Fruit fly (Drosophila melanogaster): ENCODE data around the gene CtsK1.

Gene CtsK1

DNA sequence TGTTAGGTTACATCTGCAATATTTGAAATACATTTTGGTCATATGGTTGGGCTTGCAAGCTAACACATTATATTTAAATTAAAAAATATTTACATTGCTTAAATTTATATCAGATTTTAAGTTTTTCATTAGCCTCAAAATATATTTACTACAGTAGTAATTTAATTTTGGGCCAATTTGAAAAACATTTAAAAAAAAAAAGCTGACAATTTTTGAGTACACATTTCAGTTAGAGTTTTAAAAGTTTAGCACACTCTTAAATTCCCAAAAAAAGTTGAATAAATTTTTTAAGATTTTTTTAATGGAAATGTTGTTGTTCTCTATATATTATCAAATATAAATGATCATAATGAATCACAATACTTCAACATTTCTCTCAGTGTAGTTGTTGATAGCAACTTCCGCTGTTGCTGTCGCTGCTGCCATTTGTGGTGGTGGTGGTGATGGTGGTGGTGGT, 36.8 kb upstream of the CtsK1 start (continued):
- TF ChIP-seq kni (GFP tag; optimal IDR thresholded peaks at IDR 0.05) (no peak), CG34422 (GFP tag; IDR thresholded peaks at IDR 0.05) (no peak), Dek (tag; optimal IDR thresholded peaks at IDR 0.05) (peak; percentile 42), Mrtf (GFP tag; IDR thresholded peaks at IDR 0.05) (no peak), wek (GFP tag; optimal IDR thresholded peaks at IDR 0.05) (no peak), wdn (GFP tag; IDR thresholded peaks at IDR 0.05) (0 out of 2 replicates have a peak, but pooled peaks have one; percentile 7), br (optimal IDR thresholded peaks at IDR 0.05) (no peak), CG10209 (GFP tag; optimal IDR thresholded peaks at IDR 0.05) (peak; percentile 75), CG11085 (GFP tag; IDR thresholded peaks at IDR 0.05) (no peak), lmd (GFP tag; IDR thresholded peaks at IDR 0.05) (peak; percentile 41), CG16815 (GFP tag; optimal IDR thresholded peaks at IDR 0.05) (peak; percentile 75), crp (GFP tag; optimal IDR thresholded peaks at IDR 0.05) (peak in 1 of 2 experiments; percentile 22), sisA (GFP tag; IDR thresholded peaks at IDR 0.05) (peak; percentile 29; the same call in 1 of the 2 replicates), dmrt11E (tag; optimal IDR thresholded peaks at IDR 0.05) (peak; percentile 87), jigr1 (GFP tag; IDR thresholded peaks at IDR 0.05) (peak; percentile 39; the same call in 1 of the 3 replicates), CG5953 (GFP tag; IDR thresholded peaks at IDR 0.05) (no peak), seq (GFP tag; IDR thresholded peaks at IDR 0.05) (peak; percentile 41; the same call in 1 of the 2 replicates), tio (GFP tag; optimal IDR thresholded peaks at IDR 0.05) (peak; percentile 78), Hr39 (optimal IDR thresholded peaks at IDR 0.05) (no peak), NC2β (GFP tag; optimal IDR thresholded peaks at IDR 0.05) (peak; percentile 10), bsh (GFP tag; optimal IDR thresholded peaks at IDR 0.05) (peak in 1 of 2 experiments; percentile 76), klu (GFP tag; IDR thresholded peaks at IDR 0.05) (no peak), trh (GFP tag; optimal IDR thresholded peaks at IDR 0.05) (peak; percentile 3), h (optimal IDR thresholded peaks at IDR 0.05) (no peak), CG6854 (GFP tag; optimal IDR thresholded peaks at IDR 0.05) (no peak), Scr (GFP tag; IDR thresholded peaks at IDR 0.05; ENCODE audit: partially characterized antibody) (no peak), CG3065 (GFP tag; optimal IDR thresholded peaks at IDR 0.05) (peak; percentile 53), CG10431 (GFP tag; optimal IDR thresholded peaks at IDR 0.05) (no peak), CG16863 (GFP tag; optimal IDR thresholded peaks at IDR 0.05) (peak; percentile 4), zf30C (GFP tag; optimal IDR thresholded peaks at IDR 0.05) (peak; percentile 44), Sox100B (GFP tag; optimal IDR thresholded peaks at IDR 0.05) (peak; percentile 92), ind (GFP tag; optimal IDR thresholded peaks at IDR 0.05) (peak; percentile 60), kah (GFP tag; optimal IDR thresholded peaks at IDR 0.05) (peak; percentile 18), insv (GFP tag; optimal IDR thresholded peaks at IDR 0.05) (no peak), CG10267 (tag; optimal IDR thresholded peaks at IDR 0.05) (peak; percentile 79), NFAT (GFP tag; IDR thresholded peaks at IDR 0.05) (0 out of 2 replicates have a peak, but pooled peaks have one; percentile 28), CG7745 (tag; optimal IDR thresholded peaks at IDR 0.05) (no peak), hth (optimal IDR thresholded peaks at IDR 0.05) (no peak), E2f2 (GFP tag; IDR thresholded peaks at IDR 0.05) (peak; percentile 37; the same call in 1 of the 2 replicates), CG11723 (GFP tag; optimal IDR thresholded peaks at IDR 0.05) (peak; percentile 55), ssp (GFP tag; IDR thresholded peaks at IDR 0.05) (0 out of 2 replicates have a peak, but pooled peaks have one; percentile 29), nom (GFP tag; optimal IDR thresholded peaks at IDR 0.05) (no peak), CG15011 (GFP tag; optimal IDR thresholded peaks at IDR 0.05) (peak; percentile 44), CG11696 (GFP tag; IDR thresholded peaks at IDR 0.05) (no peak), pan (optimal IDR thresholded peaks at IDR 0.05) (no peak), pan (GFP tag; optimal IDR thresholded peaks at IDR 0.05 in 1 of 2, IDR thresholded peaks at IDR 0.05 in 1 of 2) (peak in 1 of 2 experiments; percentile 47), odd (GFP tag; optimal IDR thresholded peaks at IDR 0.05) (peak; percentile 64), ham (GFP tag; IDR thresholded peaks at IDR 0.05) (no peak), Hmx (GFP tag; optimal IDR thresholded peaks at IDR 0.05) (peak; percentile 7), pnt (GFP tag; optimal IDR thresholded peaks at IDR 0.05) (peak; percentile 6), H15 (GFP tag; IDR thresholded peaks at IDR 0.05) (no peak), stc (GFP tag; IDR thresholded peaks at IDR 0.05) (no peak)

All from whole organism, embryonic.